2 fruit fly cellular contexts compared by ENCODE assay signal in genomic region chr2L:14273540-14273939, dm6.
A peak's percentile ranks its signal among the peaks of the same experiment; 100 is the strongest.
TF ChIP-seq lines count a peak whose summit lies in the region.

No protein-coding gene starts in this region.

- TF ChIP-seq CTCF in whole organism, embryonic (GFP tag; optimal IDR thresholded peaks at IDR 0.05; lab: Kevin White, UChicago): no peak

TF ChIP-seq in whole organism, embryonic, 481 proteins besides CTCF, POLR2A, EP300 and RAD21 (continues in another document):
- TF ChIP-seq sr (GFP tag; IDR thresholded peaks at IDR 0.05; lab: Robert Waterston, UW) (no peak), CG6272 (GFP tag; IDR thresholded peaks at IDR 0.05; lab: Robert Waterston, UW) (no peak), CG4360 (GFP tag; IDR thresholded peaks at IDR 0.05; lab: Robert Waterston, UW) (no peak), CG15269 (tag; optimal IDR thresholded peaks at IDR 0.05; lab: Kevin White, UChicago) (no peak), nmo (GFP tag; optimal IDR thresholded peaks at IDR 0.05; lab: Kevin White, UChicago) (no peak), CG6813 (GFP tag; optimal IDR thresholded peaks at IDR 0.05; lab: Kevin White, UChicago) (no peak), emc (GFP tag; optimal IDR thresholded peaks at IDR 0.05; lab: Kevin White, UChicago) (no peak), kni (GFP tag; optimal IDR thresholded peaks at IDR 0.05; lab: Kevin White, UChicago) (peak; percentile 22), sens (GFP tag; lab: Kevin White, UChicago) (peak; percentile 5), ssp (GFP tag; IDR thresholded peaks at IDR 0.05; lab: Robert Waterston, UW) (no peak), CG9437 (GFP tag; optimal IDR thresholded peaks at IDR 0.05; lab: Kevin White, UChicago) (no peak), CG43689 (GFP tag; IDR thresholded peaks at IDR 0.05; lab: Robert Waterston, UW) (no peak), pfk (GFP tag; optimal IDR thresholded peaks at IDR 0.05; lab: Kevin White, UChicago) (no peak), CG31441 (GFP tag; IDR thresholded peaks at IDR 0.05; lab: Robert Waterston, UW) (no peak), CG32532 (GFP tag; IDR thresholded peaks at IDR 0.05; lab: Robert Waterston, UW) (no peak), gsb-n (tag; optimal IDR thresholded peaks at IDR 0.05; lab: Kevin White, UChicago) (peak; percentile 17), Xrp1 (GFP tag; IDR thresholded peaks at IDR 0.05; lab: Robert Waterston, UW) (peak; percentile 24; the same call in 1 of the 2 replicates), inv (GFP tag; IDR thresholded peaks at IDR 0.05; lab: Robert Waterston, UW; ENCODE audit: partially characterized antibody) (no peak), CG6765 (GFP tag; optimal IDR thresholded peaks at IDR 0.05; lab: Kevin White, UChicago) (no peak), CG5953 (GFP tag; IDR thresholded peaks at IDR 0.05; lab: Robert Waterston, UW) (no peak), disco-r (GFP tag; optimal IDR thresholded peaks at IDR 0.05; lab: Kevin White, UChicago) (no peak), HmgZ (tag; optimal IDR thresholded peaks at IDR 0.05; lab: Kevin White, UChicago) (no peak), sug (tag; optimal IDR thresholded peaks at IDR 0.05; lab: Kevin White, UChicago) (no peak), mirr (GFP tag; optimal IDR thresholded peaks at IDR 0.05; lab: Kevin White, UChicago) (no peak), CG33557 (GFP tag; optimal IDR thresholded peaks at IDR 0.05; lab: Kevin White, UChicago) (peak; percentile 34), CG5245 (GFP tag; optimal IDR thresholded peaks at IDR 0.05; lab: Kevin White, UChicago) (no peak), rib (GFP tag; IDR thresholded peaks at IDR 0.05; lab: Robert Waterston, UW) (no peak), ind (GFP tag; optimal IDR thresholded peaks at IDR 0.05; lab: Kevin White, UChicago) (no peak), Kr (GFP tag; optimal IDR thresholded peaks at IDR 0.05; lab: Kevin White, UChicago) (peak; percentile 72), eve (GFP tag; optimal IDR thresholded peaks at IDR 0.05; lab: Kevin White, UChicago) (no peak), CG15696 (tag; optimal IDR thresholded peaks at IDR 0.05; lab: Kevin White, UChicago) (peak; percentile 6), Mad (GFP tag; optimal IDR thresholded peaks at IDR 0.05; lab: Kevin White, UChicago) (no peak), dan (GFP tag; IDR thresholded peaks at IDR 0.05; lab: Robert Waterston, UW) (no peak), zfh1 (GFP tag; IDR thresholded peaks at IDR 0.05; lab: Robert Waterston, UW) (no peak), cwo (GFP tag; optimal IDR thresholded peaks at IDR 0.05; lab: Kevin White, UChicago) (no peak), Med (GFP tag; lab: Kevin White, UChicago) (no peak), CG4730 (GFP tag; IDR thresholded peaks at IDR 0.05; lab: Robert Waterston, UW) (no peak), CG12236 (GFP tag; optimal IDR thresholded peaks at IDR 0.05; lab: Kevin White, UChicago) (no peak), insv (GFP tag; optimal IDR thresholded peaks at IDR 0.05; lab: Kevin White, UChicago) (no peak), CG11093 (GFP tag; IDR thresholded peaks at IDR 0.05; lab: Robert Waterston, UW) (no peak), CG10565 (GFP tag; optimal IDR thresholded peaks at IDR 0.05; lab: Kevin White, UChicago) (no peak), ase (GFP tag; IDR thresholded peaks at IDR 0.05; lab: Robert Waterston, UW) (no peak), CG17912 (GFP tag; optimal IDR thresholded peaks at IDR 0.05; lab: Kevin White, UChicago) (no peak), her (GFP tag; optimal IDR thresholded peaks at IDR 0.05; lab: Kevin White, UChicago) (no peak), CG30431 (GFP tag; optimal IDR thresholded peaks at IDR 0.05; lab: Kevin White, UChicago) (no peak), Poxn (GFP tag; IDR thresholded peaks at IDR 0.05; lab: Robert Waterston, UW) (no peak), Ssrp (tag; optimal IDR thresholded peaks at IDR 0.05; lab: Kevin White, UChicago) (no peak), CG9609 (GFP tag; optimal IDR thresholded peaks at IDR 0.05; lab: Kevin White, UChicago) (no peak), Optix (GFP tag; IDR thresholded peaks at IDR 0.05; lab: Robert Waterston, UW) (no peak), CG4282 (GFP tag; optimal IDR thresholded peaks at IDR 0.05; lab: Kevin White, UChicago) (no peak)

TF ChIP-seq in whole organism, prepupa, 60 proteins besides CTCF, POLR2A, EP300 and RAD21:
- peak; percentile 35 for TF ChIP-seq fkh (GFP tag; optimal IDR thresholded peaks at IDR 0.05; lab: Kevin White, UChicago)
- TF ChIP-seq Sox14 (GFP tag; optimal IDR thresholded peaks at IDR 0.05; lab: Kevin White, UChicago): no peak
